Fruit fly (Drosophila melanogaster) whole organism: ENCODE measurements around the gene CG3902.

Experiments used
- EcR ChIP-seq, 2 experiments: fragments of >200 bp; optimal IDR thresholded peaks; 2 replicates each; lab custom pipeline; 2017; ENCODE audit warnings: missing biosample characterization in 2 of 2, missing genetic modification characterization in 2 of 2, missing genetic modification reagents in 2 of 2
- pan ChIP-seq: fragments of >200 bp; optimal IDR thresholded peaks from 2 replicates; lab custom pipeline; 2017
- psq ChIP-seq: fragments of >200 bp; optimal IDR thresholded peaks from 2 replicates; lab custom pipeline; 2017
- usp ChIP-seq: fragments of >200 bp; optimal IDR thresholded peaks from 2 replicates; lab custom pipeline; 2017; ENCODE audit warnings: missing biosample characterization, missing genetic modification characterization, mixed read lengths

dm6 chr3L:18896297-18896863 is 1.7 kb downstream of the CG3902 start:
- TF ChIP-seq pan (no peak), EcR (GFP tag; optimal IDR thresholded peaks at IDR 0.05; lab: Kevin White, UChicago) (no peak), psq (lab: Kevin White, UChicago) (no peak), usp (GFP tag; lab: Kevin White, UChicago) (no peak)
